Worm (Caenorhabditis elegans): ENCODE measurements around the gene pid-5.

- TF ChIP-seq ceh-36 (tag; optimal IDR thresholded peaks at IDR 0.05) = no peak
- no peak for TF ChIP-seq sea-1 (GFP tag; conservative IDR thresholded peaks at IDR 0.05)
- no peak for TF ChIP-seq tbx-37 (GFP tag; conservative IDR thresholded peaks at IDR 0.05)
- no peak for TF ChIP-seq ama-1 (optimal IDR thresholded peaks at IDR 0.05)
- TF ChIP-seq B0310.2 (tag; optimal IDR thresholded peaks at IDR 0.05) = no peak
- no peak for TF ChIP-seq ets-7 (tag; optimal IDR thresholded peaks at IDR 0.05)
- no peak for TF ChIP-seq scrt-1 (GFP tag; IDR thresholded peaks at IDR 0.05)
- TF ChIP-seq pes-1 (GFP tag; IDR thresholded peaks at IDR 0.05) = no peak
These were observed 5.5 kb upstream of the pid-5 start, which contains the start of gene Y45G5AM.7 for ce11 chrV:4170138-4170537.
